Worm (Caenorhabditis elegans) whole organism, mixed stage, embryonic: ENCODE measurements around the gene Y57A10C.1.

Source experiments
- M03D4.4 ChIP-seq: sonication (generic microtip); optimal IDR thresholded peaks from 2 replicates; lab custom pipeline; 2017; ENCODE audit warnings: mild to moderate bottlenecking, missing genetic modification characterization, missing compliant biosample characterization
- bed-3 ChIP-seq: fragments of 200-800 bp; sonication (Bioruptor generic); optimal IDR thresholded peaks from 3 replicates; lab custom pipeline; 2018; ENCODE audit warnings: mild to moderate bottlenecking, missing genetic modification characterization, moderate library complexity, missing compliant biosample characterization
- blmp-1 ChIP-seq: fragments of 150-350 bp; optimal IDR thresholded peaks from 2 replicates; lab custom pipeline; 2014; ENCODE audit warnings: missing biosample characterization, missing genetic modification characterization
- ceh-39 ChIP-seq: fragments of 150-350 bp; optimal IDR thresholded peaks from 2 replicates; lab custom pipeline; 2014; ENCODE audit warnings: missing biosample characterization, missing genetic modification characterization
- ceh-43 ChIP-seq: fragments of 200-800 bp; sonication (Bioruptor generic); optimal IDR thresholded peaks from 2 replicates; lab custom pipeline; 2018; ENCODE audit warnings: mild to moderate bottlenecking, missing genetic modification characterization, moderate library complexity, missing compliant biosample characterization
- ceh-83 ChIP-seq: fragments of 200-800 bp; sonication (Bioruptor generic); optimal IDR thresholded peaks from 2 replicates; lab custom pipeline; 2018; ENCODE audit warnings: mild to moderate bottlenecking, missing genetic modification characterization, missing compliant biosample characterization
- ces-1 ChIP-seq: fragments of 150-350 bp; optimal IDR thresholded peaks from 2 replicates; lab custom pipeline; 2014; ENCODE audit warnings: missing biosample characterization, missing genetic modification reagents, missing genetic modification characterization
- drap-1 ChIP-seq: fragments of 200-800 bp; sonication (Bioruptor generic); optimal IDR thresholded peaks from 3 replicates; lab custom pipeline; 2018; ENCODE audit warnings: mild to moderate bottlenecking, missing genetic modification characterization, missing compliant biosample characterization
- elt-1 ChIP-seq: sonication (generic microtip); optimal IDR thresholded peaks from 2 replicates; lab custom pipeline; 2017; ENCODE audit warnings: missing genetic modification characterization, mild to moderate bottlenecking, missing compliant biosample characterization, antibody characterized with exemption, moderate library complexity, borderline replicate concordance; ENCODE audit not compliant: insufficient read depth
- elt-3 ChIP-seq: fragments of 150-350 bp; optimal IDR thresholded peaks from 2 replicates; lab custom pipeline; 2014; ENCODE audit warnings: missing biosample characterization, missing genetic modification characterization
- flh-1 ChIP-seq: fragments of 200-800 bp; sonication (Bioruptor generic); optimal IDR thresholded peaks from 2 replicates; lab custom pipeline; 2018; ENCODE audit warnings: mild to moderate bottlenecking, missing genetic modification characterization, moderate library complexity, missing compliant biosample characterization
- ham-2 ChIP-seq: fragments of 200-800 bp; sonication (Bioruptor generic); optimal IDR thresholded peaks from 2 replicates; lab custom pipeline; 2018; ENCODE audit warnings: mild to moderate bottlenecking, missing genetic modification characterization, missing compliant biosample characterization
- hlh-1 ChIP-seq: fragments of 150-350 bp; optimal IDR thresholded peaks from 2 replicates; lab custom pipeline; 2014; ENCODE audit warnings: missing biosample characterization, missing genetic modification reagents, missing genetic modification characterization
- lin-13 ChIP-seq: fragments of 150-350 bp; optimal IDR thresholded peaks from 2 replicates; lab custom pipeline; 2014; ENCODE audit warnings: missing biosample characterization, missing genetic modification characterization
- lin-32 ChIP-seq: fragments of 200-800 bp; sonication (Bioruptor generic); optimal IDR thresholded peaks from 2 replicates; lab custom pipeline; 2018; ENCODE audit warnings: mild to moderate bottlenecking, missing genetic modification characterization, missing compliant biosample characterization
- mab-5 ChIP-seq: fragments of 150-350 bp; optimal IDR thresholded peaks from 2 replicates; lab custom pipeline; 2014; ENCODE audit warnings: missing biosample characterization, missing genetic modification characterization
- mep-1 ChIP-seq: fragments of 150-350 bp; optimal IDR thresholded peaks from 2 replicates; lab custom pipeline; 2017; ENCODE audit warnings: missing biosample characterization, missing genetic modification reagents, missing genetic modification characterization, inconsistent platforms
- mls-2 ChIP-seq: sonication (generic microtip); optimal IDR thresholded peaks from 2 replicates; lab custom pipeline; 2016; ENCODE audit warnings: mild to moderate bottlenecking, missing genetic modification characterization, moderate library complexity, missing compliant biosample characterization
- nhr-12 ChIP-seq: fragments of 150-350 bp; optimal IDR thresholded peaks from 2 replicates; lab custom pipeline; 2014; ENCODE audit warnings: missing biosample characterization, missing genetic modification characterization
- nhr-2 ChIP-seq: fragments of 150-350 bp; optimal IDR thresholded peaks from 2 replicates; lab custom pipeline; 2014; ENCODE audit warnings: missing biosample characterization, missing genetic modification characterization
- nhr-237 ChIP-seq: fragments of 150-350 bp; optimal IDR thresholded peaks from 2 replicates; lab custom pipeline; 2014; ENCODE audit warnings: missing biosample characterization, missing genetic modification characterization
- nhr-28 ChIP-seq: fragments of 150-350 bp; optimal IDR thresholded peaks from 2 replicates; lab custom pipeline; 2014; ENCODE audit warnings: missing biosample characterization, missing genetic modification characterization
- nhr-76 ChIP-seq: sonication (generic microtip); optimal IDR thresholded peaks from 2 replicates; lab custom pipeline; 2017; ENCODE audit warnings: missing biosample characterization, missing genetic modification characterization
- pha-4 ChIP-seq: fragments of 150-350 bp; optimal IDR thresholded peaks from 2 replicates; lab custom pipeline; 2018; ENCODE audit warnings: missing biosample characterization, missing genetic modification reagents, missing genetic modification characterization
- sem-2 ChIP-seq: fragments of 200-800 bp; sonication (Bioruptor generic); optimal IDR thresholded peaks from 2 replicates; lab custom pipeline; 2018; ENCODE audit warnings: mild to moderate bottlenecking, missing genetic modification characterization, missing compliant biosample characterization
- snpc-4 ChIP-seq: fragments of 150-350 bp; optimal IDR thresholded peaks from 2 replicates; lab custom pipeline; 2014; ENCODE audit warnings: missing biosample characterization, missing genetic modification characterization
- sptf-1 ChIP-seq: sonication (generic microtip); optimal IDR thresholded peaks from 2 replicates; lab custom pipeline; 2017; ENCODE audit warnings: mild to moderate bottlenecking, missing genetic modification characterization, moderate library complexity, missing compliant biosample characterization
- tbx-8 ChIP-seq: fragments of 200-800 bp; sonication (Bioruptor generic); optimal IDR thresholded peaks from 2 replicates; lab custom pipeline; 2018; ENCODE audit warnings: mild to moderate bottlenecking, missing genetic modification characterization, moderate library complexity, missing compliant biosample characterization
- unc-120 ChIP-seq: sonication (generic microtip); optimal IDR thresholded peaks from 2 replicates; lab custom pipeline; 2017; ENCODE audit warnings: missing genetic modification characterization, missing compliant biosample characterization; ENCODE audit not compliant: poor library complexity, severe bottlenecking
- unc-39 ChIP-seq: fragments of 150-350 bp; optimal IDR thresholded peaks from 2 replicates; lab custom pipeline; 2014; ENCODE audit warnings: missing biosample characterization, missing genetic modification characterization
- unc-62 ChIP-seq: fragments of 150-350 bp; optimal IDR thresholded peaks from 2 replicates; lab custom pipeline; 2014; ENCODE audit warnings: missing biosample characterization, missing genetic modification reagents, missing genetic modification characterization
- zip-8 ChIP-seq: fragments of 150-350 bp; optimal IDR thresholded peaks from 2 replicates; lab custom pipeline; 2014; ENCODE audit warnings: missing biosample characterization, missing genetic modification characterization

Gene Y57A10C.1

ce11 chrII:12429743-12430142, 17.4 kb upstream of the Y57A10C.1 start, which contains the start of gene Y57A10C.8:
TSS of gene Y57A10C.8 (minus strand) at chrII:12429843.
- TF ChIP-seq nhr-76 = no peak
- TF ChIP-seq elt-1 (tag; lab: Kevin White, UChicago) = no peak
- TF ChIP-seq nhr-237 (tag; lab: Kevin White, UChicago) = no peak
- TF ChIP-seq ceh-39 (tag; lab: Kevin White, UChicago) = no peak
- no peak for TF ChIP-seq ham-2
- TF ChIP-seq tbx-8 (GFP tag; lab: Kevin White, UChicago) = no peak
- no peak for TF ChIP-seq snpc-4 (tag; lab: Kevin White, UChicago)
- no peak for TF ChIP-seq hlh-1
- TF ChIP-seq sptf-1 = no peak
- no peak for TF ChIP-seq mls-2
- TF ChIP-seq nhr-2 = no peak
- TF ChIP-seq elt-3 (tag; lab: Kevin White, UChicago) = no peak
- no peak for TF ChIP-seq ceh-43 (GFP tag; lab: Kevin White, UChicago)
- no peak for TF ChIP-seq unc-39
- TF ChIP-seq nhr-28 (tag; lab: Kevin White, UChicago) = no peak
- TF ChIP-seq pha-4 (tag; lab: Kevin White, UChicago) = no peak
- TF ChIP-seq unc-120 = no peak

ce11 chrII:12425644-12426222, 13.4 kb upstream of the Y57A10C.1 start, which contains the start of gene daf-22:
TSS of gene daf-22 (minus strand) at chrII:12425694.
- TF ChIP-seq mab-5 (tag; lab: Kevin White, UChicago) (no peak), pha-4 (tag; lab: Kevin White, UChicago) (no peak), snpc-4 (tag; lab: Kevin White, UChicago) (no peak), lin-32 (GFP tag; lab: Kevin White, UChicago) (no peak), unc-120 (no peak), ham-2 (no peak), lin-13 (tag; lab: Kevin White, UChicago) (no peak), flh-1 (GFP tag; lab: Kevin White, UChicago) (no peak), nhr-12 (tag; lab: Kevin White, UChicago) (no peak), mep-1 (no peak), ceh-39 (tag; lab: Kevin White, UChicago) (no peak), drap-1 (GFP tag; lab: Kevin White, UChicago) (no peak), ceh-43 (GFP tag; lab: Kevin White, UChicago) (no peak)

- TF ChIP-seq nhr-76 = no peak
- TF ChIP-seq ceh-83 (GFP tag; lab: Kevin White, UChicago) = no peak
- no peak for TF ChIP-seq elt-3 (tag; lab: Kevin White, UChicago)
- TF ChIP-seq zip-8 (tag; lab: Kevin White, UChicago) = no peak
- no peak for TF ChIP-seq tbx-8 (GFP tag; lab: Kevin White, UChicago)
- TF ChIP-seq sem-2 (GFP tag; lab: Kevin White, UChicago) = no peak
- TF ChIP-seq pha-4 (tag; lab: Kevin White, UChicago) = no peak
- no peak for TF ChIP-seq hlh-1
- no peak for TF ChIP-seq elt-1 (tag; lab: Kevin White, UChicago)
Measured at ce11 chrII:12420486-12420885, 8.2 kb upstream of the Y57A10C.1 start, which contains the start of gene sre-26. TSS of gene sre-26 (minus strand) at chrII:12420586.

- no peak for TF ChIP-seq blmp-1 (tag; lab: Kevin White, UChicago)
- no peak for TF ChIP-seq ces-1 (GFP tag; lab: Kevin White, UChicago)
- no peak for TF ChIP-seq nhr-2
- TF ChIP-seq pha-4 (tag; lab: Kevin White, UChicago) = no peak
- TF ChIP-seq sem-2 (GFP tag; lab: Kevin White, UChicago) = no peak
- no peak for TF ChIP-seq nhr-237 (tag; lab: Kevin White, UChicago)
- no peak for TF ChIP-seq M03D4.4 (tag; lab: Kevin White, UChicago)
- TF ChIP-seq nhr-76 = no peak
- TF ChIP-seq elt-1 (tag; lab: Kevin White, UChicago) = no peak
Measured at ce11 chrII:12417996-12418395, 5.7 kb upstream of the Y57A10C.1 start.

- TF ChIP-seq ces-1 (GFP tag; lab: Kevin White, UChicago) (no peak), ham-2 (no peak), unc-120 (no peak), bed-3 (no peak), blmp-1 (tag; lab: Kevin White, UChicago) (no peak), tbx-8 (GFP tag; lab: Kevin White, UChicago) (no peak), mab-5 (tag; lab: Kevin White, UChicago) (no peak), zip-8 (tag; lab: Kevin White, UChicago) (no peak), unc-62 (GFP tag; lab: Kevin White, UChicago) (no peak), snpc-4 (tag; lab: Kevin White, UChicago) (no peak), mep-1 (no peak), elt-3 (tag; lab: Kevin White, UChicago) (no peak), flh-1 (GFP tag; lab: Kevin White, UChicago) (no peak), mls-2 (no peak), nhr-237 (tag; lab: Kevin White, UChicago) (no peak)
Measured at ce11 chrII:12417514-12417913, 5.2 kb upstream of the Y57A10C.1 start, which contains the start of gene sre-27. TSS of gene sre-27 (minus strand) at chrII:12417614.
